Fruit fly (Drosophila melanogaster) whole organism: ENCODE measurements around the gene Tbcd.

ENCODE experiments used
- Dll ChIP-seq: fragments of >200 bp; optimal IDR thresholded peaks from 2 replicates; lab custom pipeline; 2017
- EcR ChIP-seq, 2 experiments: fragments of >200 bp; optimal IDR thresholded peaks; 2 replicates each; lab custom pipeline; 2017; ENCODE audit warnings: missing biosample characterization in 2 of 2, missing genetic modification characterization in 2 of 2, missing genetic modification reagents in 2 of 2
- pan ChIP-seq: fragments of >200 bp; optimal IDR thresholded peaks from 2 replicates; lab custom pipeline; 2017
- psq ChIP-seq: fragments of >200 bp; optimal IDR thresholded peaks from 2 replicates; lab custom pipeline; 2017

DNA sequence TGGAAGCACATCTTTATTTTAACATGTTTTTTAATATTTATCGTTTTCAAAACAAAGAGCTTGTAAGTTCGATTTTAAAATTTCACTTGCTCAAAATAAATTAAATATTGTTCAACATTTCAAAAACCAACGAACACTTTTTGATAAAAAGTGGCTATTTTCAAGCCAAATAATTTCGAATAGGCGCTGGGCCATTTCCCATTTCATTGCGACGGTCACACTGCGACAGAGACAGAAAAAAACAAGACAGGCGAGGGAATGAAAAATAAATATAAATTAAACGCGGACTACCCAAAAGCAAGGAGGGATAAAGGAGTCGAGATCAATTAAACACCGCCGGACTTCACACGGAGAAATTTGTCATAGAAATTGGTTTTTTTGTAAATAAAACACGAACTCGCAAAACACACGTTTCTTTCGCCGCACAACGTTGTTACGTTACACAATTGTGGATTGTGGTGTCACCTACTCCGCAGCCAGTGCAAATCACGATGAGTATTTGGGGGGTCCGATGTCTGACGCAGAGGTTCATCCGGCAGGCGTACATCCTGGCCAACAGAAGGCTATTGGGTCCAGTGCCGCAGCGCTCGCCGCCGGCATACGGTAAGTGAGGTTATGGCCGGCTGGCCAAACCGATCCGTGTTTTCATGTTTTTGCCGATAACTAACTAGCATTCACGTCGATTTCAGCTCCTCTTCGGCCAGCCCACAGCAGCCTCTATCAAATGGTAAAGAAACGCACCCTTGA lies 4.4 kb downstream of the Tbcd start, which contains the start of gene AIF:
- TF ChIP-seq pan (no peak), EcR (GFP tag; optimal IDR thresholded peaks at IDR 0.05; lab: Kevin White, UChicago) (no peak), Dll (lab: Kevin White, UChicago) (no peak), psq (lab: Kevin White, UChicago) (no peak)
